Worm (Caenorhabditis elegans) whole organism, young adult: ENCODE measurements around the gene Y116A8C.23.

Source experiments
- F10E7.11 ChIP-seq: sonication (generic microtip); optimal IDR thresholded peaks from 2 replicates; lab custom pipeline; 2017; ENCODE audit warnings: mild to moderate bottlenecking, missing genetic modification characterization, moderate library complexity, missing compliant biosample characterization
- athp-1 ChIP-seq: sonication (generic microtip); optimal IDR thresholded peaks from 2 replicates; lab custom pipeline; 2017; ENCODE audit warnings: mild to moderate bottlenecking, missing genetic modification characterization, missing compliant biosample characterization
- ceh-58 ChIP-seq: fragments of 200-800 bp; sonication (Bioruptor generic); IDR thresholded peaks from 2 replicates; pipeline ENCODE4 v1.3.6; 2022; ENCODE audit warnings: missing genetic modification characterization, missing compliant biosample characterization
- die-1 ChIP-seq: sonication (generic microtip); optimal IDR thresholded peaks from 2 replicates; lab custom pipeline; 2016; ENCODE audit warnings: missing genotype, mild to moderate bottlenecking, missing genetic modification characterization, missing compliant biosample characterization
- hlh-12 ChIP-seq: sonication (generic microtip); optimal IDR thresholded peaks from 2 replicates; lab custom pipeline; 2016; ENCODE audit warnings: missing genetic modification characterization, missing compliant biosample characterization
- lir-1 ChIP-seq: fragments of 200-800 bp; sonication (Bioruptor generic); conservative IDR thresholded peaks from 2 replicates; pipeline ENCODE4 v1.3.6; 2022; ENCODE audit warnings: missing genetic modification reagents, missing genetic modification characterization, missing compliant biosample characterization
- lsl-1 ChIP-seq: fragments of 200-800 bp; sonication (Bioruptor generic); optimal IDR thresholded peaks from 2 replicates; lab custom pipeline; 2018; ENCODE audit warnings: mild to moderate bottlenecking, missing genetic modification characterization, moderate library complexity, missing compliant biosample characterization
- mxl-1 ChIP-seq: sonication (generic microtip); optimal IDR thresholded peaks from 2 replicates; lab custom pipeline; 2016; ENCODE audit warnings: missing genetic modification characterization, missing compliant biosample characterization
- nfya-1 ChIP-seq: sonication (generic microtip); optimal IDR thresholded peaks from 2 replicates; lab custom pipeline; 2017; ENCODE audit warnings: antibody characterized with exemption, missing compliant biosample characterization, missing genetic modification characterization, borderline replicate concordance; ENCODE audit not compliant: insufficient read depth
- nhr-27 ChIP-seq: fragments of 200-800 bp; sonication (Bioruptor generic); optimal IDR thresholded peaks from 2 replicates; lab custom pipeline; 2018; ENCODE audit warnings: mild to moderate bottlenecking, missing genetic modification characterization, moderate library complexity, missing compliant biosample characterization
- pha-4 ChIP-seq: fragments of 150-350 bp; sonication (generic microtip); optimal IDR thresholded peaks from 2 replicates; lab custom pipeline; 2014; ENCODE audit warnings: missing biosample characterization, missing genetic modification reagents, missing genetic modification characterization
- rpc-1 ChIP-seq, 2 experiments: fragments of 150-350 bp in 1 of 2; sonication (generic microtip) in 1 of 2; optimal IDR thresholded peaks; 2 replicates each; lab custom pipeline; 2014 to 2018; ENCODE audit warnings: missing biosample characterization in 1 of 2, missing genetic modification characterization in 1 of 2, missing genetic modification reagents in 1 of 2, missing genotype in 1 of 2
- snpc-3.4 ChIP-seq: sonication (generic microtip); optimal IDR thresholded peaks from 2 replicates; lab custom pipeline; 2017; ENCODE audit warnings: missing genetic modification characterization, mild to moderate bottlenecking, missing compliant biosample characterization, antibody characterized with exemption, moderate library complexity, missing genotype, missing genetic modification reagents
- ztf-26 ChIP-seq: sonication (generic microtip); optimal IDR thresholded peaks from 2 replicates; lab custom pipeline; 2017; ENCODE audit warnings: missing genetic modification characterization, missing compliant biosample characterization

DNA sequence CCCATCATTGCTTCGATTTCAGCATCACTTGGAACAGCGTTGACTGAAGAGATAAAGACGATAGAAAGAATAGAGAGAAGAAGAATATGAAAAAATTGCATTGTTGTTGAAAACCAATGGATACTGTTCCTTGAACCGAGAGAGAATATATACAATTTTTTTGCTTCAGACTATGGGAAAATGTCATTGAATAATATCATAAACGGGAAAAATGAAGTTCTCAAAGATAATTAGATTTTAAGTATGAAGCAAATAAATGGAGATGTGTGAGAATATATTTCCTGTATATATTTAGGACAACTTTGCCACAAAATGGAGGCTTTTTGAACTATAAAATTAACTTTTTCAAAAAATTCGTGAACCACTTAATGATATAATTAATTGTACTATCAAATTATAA, 4.7 kb downstream of the Y116A8C.23 start, which contains the start of gene Y116A8C.44:
- TF ChIP-seq lsl-1 (GFP tag; lab: Kevin White, UChicago) (no peak), nfya-1 (tag; lab: Kevin White, UChicago) (no peak), athp-1 (tag; lab: Kevin White, UChicago) (no peak), die-1 (tag; lab: Kevin White, UChicago) (no peak), nhr-27 (tag; lab: Kevin White, UChicago) (no peak), hlh-12 (tag; lab: Kevin White, UChicago) (no peak), ceh-58 (no peak), snpc-3.4 (tag; lab: Kevin White, UChicago) (no peak), lir-1 (GFP tag; lab: Robert Waterston, UW) (no peak), pha-4 (tag; lab: Kevin White, UChicago) (no peak), mxl-1 (tag; lab: Kevin White, UChicago) (no peak), ztf-26 (tag; lab: Kevin White, UChicago) (no peak), F10E7.11 (tag; lab: Kevin White, UChicago) (no peak), rpc-1 (optimal IDR thresholded peaks at IDR 0.05; lab: Kevin White, UChicago) (no peak), rpc-1 (tag; optimal IDR thresholded peaks at IDR 0.05; lab: Kevin White, UChicago) (no peak)
